Worm (Caenorhabditis elegans) whole organism, midembryonic: Measurements from ENCODE around the gene cpt-5.

Experiments used
- T22C8.4 ChIP-seq: fragments of 200-800 bp; sonication (Bioruptor generic); IDR thresholded peaks from 2 replicates; pipeline ENCODE4 v1.3.6; 2022; ENCODE audit warnings: missing genetic modification characterization, missing compliant biosample characterization
- cog-1 ChIP-seq: sonication (generic microtip); optimal IDR thresholded peaks from 2 replicates; lab custom pipeline; 2016; ENCODE audit warnings: missing genetic modification characterization, missing compliant biosample characterization
- flt-1 ChIP-seq: fragments of 200-800 bp; sonication (Bioruptor generic); IDR thresholded peaks from 2 replicates; pipeline ENCODE4 v1.3.6; 2022; ENCODE audit warnings: missing genetic modification characterization, missing compliant biosample characterization
- med-1 ChIP-seq: sonication (generic microtip); optimal IDR thresholded peaks from 2 replicates; lab custom pipeline; 2017; ENCODE audit warnings: missing genetic modification characterization, mild to moderate bottlenecking, missing compliant biosample characterization, antibody characterized with exemption, missing genetic modification reagents; ENCODE audit not compliant: insufficient read depth
- ref-1 ChIP-seq: fragments of 200-800 bp; sonication (Bioruptor generic); conservative IDR thresholded peaks from 2 replicates; pipeline ENCODE4 v1.3.6; 2022; ENCODE audit warnings: missing genetic modification reagents, missing genetic modification characterization, missing compliant biosample characterization
- ztf-23 ChIP-seq: fragments of 200-800 bp; sonication (Bioruptor generic); IDR thresholded peaks from 2 replicates; pipeline ENCODE4 v1.3.6; 2022; ENCODE audit warnings: missing genetic modification reagents, missing genetic modification characterization, missing compliant biosample characterization
- ztf-29 ChIP-seq: fragments of 200-800 bp; sonication (Bioruptor generic); IDR thresholded peaks from 2 replicates; pipeline ENCODE4 v1.3.6; 2022; ENCODE audit warnings: missing genetic modification reagents, missing genetic modification characterization, missing compliant biosample characterization

DNA sequence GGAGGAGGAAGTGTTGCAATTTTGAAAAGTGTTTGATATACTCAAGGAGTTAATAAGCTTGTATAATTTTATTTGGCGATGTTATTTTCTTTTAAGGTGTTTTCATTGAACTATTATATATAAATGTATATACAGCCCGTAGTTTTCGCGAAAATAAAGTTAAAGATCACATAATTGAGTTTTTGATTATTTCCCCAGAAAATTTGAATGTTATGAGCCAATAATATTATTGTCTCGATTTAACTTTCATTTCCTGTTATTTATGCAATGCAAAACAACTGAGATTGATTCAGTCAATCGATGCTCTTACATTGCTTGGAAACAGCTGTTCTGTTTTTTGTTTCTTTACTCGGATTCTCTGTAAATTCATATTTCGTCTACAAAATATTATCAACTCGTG lies 24.6 kb upstream of the cpt-5 start, which contains the start of gene srx-133:
- TF ChIP-seq T22C8.4 (GFP tag; lab: Robert Waterston, UW) (no peak), flt-1 (GFP tag; lab: Robert Waterston, UW) (no peak), med-1 (GFP tag; lab: Kevin White, UChicago) (no peak), ztf-23 (GFP tag; lab: Robert Waterston, UW) (no peak), ref-1 (GFP tag; lab: Robert Waterston, UW) (no peak), cog-1 (no peak), ztf-29 (no peak)
